Fruit fly (Drosophila melanogaster): ENCODE results near the gene CG32201.

Gene CG32201

dm6 chr3L:18609320-18609719 is at the start of gene CG32201:
TSS of gene CG32201 (plus strand) at chr3L:18609620.
- TF ChIP-seq org-1 (GFP tag; optimal IDR thresholded peaks at IDR 0.05): no peak
- no peak for TF ChIP-seq vfl (GFP tag; optimal IDR thresholded peaks at IDR 0.05)
- no peak for TF ChIP-seq croc (GFP tag; conservative IDR thresholded peaks at IDR 0.05)
- no peak for TF ChIP-seq CG31224 (GFP tag; IDR thresholded peaks at IDR 0.05)
- TF ChIP-seq CG6272 (GFP tag; IDR thresholded peaks at IDR 0.05): no peak
- TF ChIP-seq Hmr (GFP tag; optimal IDR thresholded peaks at IDR 0.05): no peak

dm6 chr3L:18559958-18560357 is 49.5 kb upstream of the CG32201 start, which contains the start of gene AstC-R1:
TSS of gene AstC-R1 (plus strand) at chr3L:18560258.
- TF ChIP-seq hkb (optimal IDR thresholded peaks at IDR 0.05) (no peak), hkb (GFP tag; IDR thresholded peaks at IDR 0.05) (no peak), Trl (optimal IDR thresholded peaks at IDR 0.05) (peak in 1 of 2 experiments; percentile 13), Trl (GFP tag; optimal IDR thresholded peaks at IDR 0.05) (no peak), CG15479 (GFP tag; optimal IDR thresholded peaks at IDR 0.05) (peak; percentile 32)

- TF ChIP-seq CG15011 (GFP tag; optimal IDR thresholded peaks at IDR 0.05) (no peak), cad (GFP tag; optimal IDR thresholded peaks at IDR 0.05) (peak; percentile 53), zen (tag; optimal IDR thresholded peaks at IDR 0.05) (peak; percentile 50)
Measured at dm6 chr3L:18588387-18588786, 21.0 kb upstream of the CG32201 start, which contains the start of gene CG7271. TSS of gene CG7271 (plus strand) at chr3L:18588759.

- TF ChIP-seq jing (GFP tag; optimal IDR thresholded peaks at IDR 0.05) (no peak), cad (GFP tag; optimal IDR thresholded peaks at IDR 0.05) (peak; percentile 15), CG15479 (GFP tag; optimal IDR thresholded peaks at IDR 0.05) (peak; percentile 7), CG7271 (tag; optimal IDR thresholded peaks at IDR 0.05) (peak; percentile 80)
Measured at dm6 chr3L:18593671-18594070, 15.7 kb upstream of the CG32201 start, which contains the start of gene term. TSS of gene term (minus strand) at chr3L:18593771.

dm6 chr3L:18603125-18603524 is 6.3 kb upstream of the CG32201 start, which contains the start of gene CG18234:
TSS of gene CG18234 (plus strand) at chr3L:18603425.
- TF ChIP-seq mirr (GFP tag; optimal IDR thresholded peaks at IDR 0.05) (no peak), phol (tag; optimal IDR thresholded peaks at IDR 0.05) (no peak), toy (GFP tag; IDR thresholded peaks at IDR 0.05) (no peak), CG13775 (GFP tag; optimal IDR thresholded peaks at IDR 0.05) (no peak), CG31388 (GFP tag; optimal IDR thresholded peaks at IDR 0.05) (no peak), Dbx (GFP tag; IDR thresholded peaks at IDR 0.05) (no peak), psq (GFP tag; optimal IDR thresholded peaks at IDR 0.05) (no peak), CG9932 (GFP tag; IDR thresholded peaks at IDR 0.05) (no peak), BtbVII (GFP tag; optimal IDR thresholded peaks at IDR 0.05) (no peak), tx (GFP tag; optimal IDR thresholded peaks at IDR 0.05) (no peak), Bgb (GFP tag; IDR thresholded peaks at IDR 0.05; ENCODE audit: partially characterized antibody) (no peak), stwl (tag; optimal IDR thresholded peaks at IDR 0.05) (no peak), CG32772 (GFP tag; IDR thresholded peaks at IDR 0.05) (no peak), sim (GFP tag; IDR thresholded peaks at IDR 0.05) (no peak), Hr78 (GFP tag; optimal IDR thresholded peaks at IDR 0.05) (no peak), sc (optimal IDR thresholded peaks at IDR 0.05) (no peak), sc (GFP tag; optimal IDR thresholded peaks at IDR 0.05) (no peak), Ada2b (GFP tag; IDR thresholded peaks at IDR 0.05) (no peak), gfzf (GFP tag; optimal IDR thresholded peaks at IDR 0.05) (no peak), MTF-1 (GFP tag; optimal IDR thresholded peaks at IDR 0.05; ENCODE audit: borderline replicate concordance) (no peak), CG12155 (GFP tag; optimal IDR thresholded peaks at IDR 0.05) (no peak)
